Worm (Caenorhabditis elegans): ENCODE results near the gene B0524.2.
A peak's percentile ranks its signal among the peaks of the same experiment; 100 is the strongest.

Gene B0524.2

DNA sequence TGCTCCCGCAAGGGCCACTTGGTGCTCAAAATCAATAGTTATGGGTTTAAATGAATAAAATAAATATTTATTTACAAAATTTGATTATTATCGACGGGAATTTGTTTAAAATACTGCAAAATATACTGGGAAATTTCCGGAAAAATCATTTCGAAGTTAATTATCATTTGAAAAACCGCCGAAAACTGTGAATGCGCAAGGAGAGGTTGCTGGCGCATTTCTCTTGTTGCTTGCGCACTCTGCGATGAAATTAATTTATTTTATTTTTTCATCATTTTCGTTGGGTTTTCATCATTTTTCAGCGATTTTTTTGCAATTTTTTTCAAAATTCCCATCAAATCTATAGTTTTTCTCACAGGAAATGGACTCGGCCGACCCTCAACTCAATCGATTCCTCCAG is 34.3 kb upstream of the B0524.2 start, which contains the start of gene ddp-1 (continued):
- peak; percentile 90 for TF ChIP-seq gei-17 (GFP tag; optimal IDR thresholded peaks at IDR 0.05)
- TF ChIP-seq F57C9.4 (tag; optimal IDR thresholded peaks at IDR 0.05), result peak; percentile 88
- peak; percentile 96 for TF ChIP-seq dox-1 (GFP tag; IDR thresholded peaks at IDR 0.05)
- peak; percentile 64 for TF ChIP-seq lsy-27 (tag; optimal IDR thresholded peaks at IDR 0.05; ENCODE audit: borderline replicate concordance, insufficient read depth)
- TF ChIP-seq Y79H2A.3 (GFP tag; conservative IDR thresholded peaks at IDR 0.05), result 0 out of 2 replicates have a peak, but pooled peaks have one; percentile 53
- peak; percentile 73 for TF ChIP-seq die-1 (tag; optimal IDR thresholded peaks at IDR 0.05)
- TF ChIP-seq rpc-1 (optimal IDR thresholded peaks at IDR 0.05), result no peak
- TF ChIP-seq rpc-1 (tag; optimal IDR thresholded peaks at IDR 0.05), result no peak
- TF ChIP-seq ceh-91 (GFP tag; IDR thresholded peaks at IDR 0.05), result peak; percentile 67; the same call in 1 of the 2 replicates
- TF ChIP-seq F57A8.1 (GFP tag; optimal IDR thresholded peaks at IDR 0.05), result no peak
- TF ChIP-seq sdz-38 (tag; optimal IDR thresholded peaks at IDR 0.05), result no peak
- TF ChIP-seq sptf-2 (GFP tag; optimal IDR thresholded peaks at IDR 0.05), result peak; percentile 72
- 0 out of 2 replicates have a peak, but pooled peaks have one; percentile 31 for TF ChIP-seq egrh-3 (GFP tag; IDR thresholded peaks at IDR 0.05)
- peak; percentile 88 for TF ChIP-seq lsl-1 (GFP tag; optimal IDR thresholded peaks at IDR 0.05)
- peak; percentile 75 for TF ChIP-seq zim-3 (tag; optimal IDR thresholded peaks at IDR 0.05)
- TF ChIP-seq hmg-20 (GFP tag; IDR thresholded peaks at IDR 0.05), result peak; percentile 93
- TF ChIP-seq lin-40 (tag; optimal IDR thresholded peaks at IDR 0.05), result peak; percentile 96
- TF ChIP-seq hrde-1 (tag; optimal IDR thresholded peaks at IDR 0.05; ENCODE audit: borderline replicate concordance), result peak; percentile 86
- no peak for TF ChIP-seq aptf-2 (GFP tag; conservative IDR thresholded peaks at IDR 0.05)
- peak; percentile 62 for TF ChIP-seq zfh-2 (GFP tag; conservative IDR thresholded peaks at IDR 0.05)
- peak; percentile 84 for TF ChIP-seq F33H1.4 (GFP tag; IDR thresholded peaks at IDR 0.05)
- TF ChIP-seq ztf-25 (GFP tag; IDR thresholded peaks at IDR 0.05), result no peak
- TF ChIP-seq T07F8.4 (tag; optimal IDR thresholded peaks at IDR 0.05), result peak; percentile 46
- TF ChIP-seq rec-8 (tag; optimal IDR thresholded peaks at IDR 0.05), result peak in 1 of 2 experiments; percentile 53
- peak; percentile 77 for TF ChIP-seq hmg-1.2 (GFP tag; IDR thresholded peaks at IDR 0.05)
- TF ChIP-seq tbp1 (GFP tag; optimal IDR thresholded peaks at IDR 0.05), result peak; percentile 76
- TF ChIP-seq cebp-2 (GFP tag; IDR thresholded peaks at IDR 0.05), result peak; percentile 94; the same call in 1 of the 2 replicates
- no peak for TF ChIP-seq ZK185.1 (tag; optimal IDR thresholded peaks at IDR 0.05; ENCODE audit: poor library complexity, severe bottlenecking)
- TF ChIP-seq lag-1 (GFP tag; IDR thresholded peaks at IDR 0.05), result 0 out of 2 replicates have a peak, but pooled peaks have one; percentile 63
- TF ChIP-seq F10E7.11 (tag; optimal IDR thresholded peaks at IDR 0.05), result peak; percentile 75
- peak; percentile 78 for TF ChIP-seq somi-1 (GFP tag; optimal IDR thresholded peaks at IDR 0.05)
- peak; percentile 45 to 67 for TF ChIP-seq let-607 (tag; optimal IDR thresholded peaks at IDR 0.05)
- peak; percentile 73 for TF ChIP-seq mel-28 (tag; optimal IDR thresholded peaks at IDR 0.05; ENCODE audit: borderline replicate concordance)
- peak; percentile 88 for TF ChIP-seq C17E4.6 (GFP tag; IDR thresholded peaks at IDR 0.05)
- peak; percentile 38 for TF ChIP-seq T26A5.8 (tag; optimal IDR thresholded peaks at IDR 0.05)
- TF ChIP-seq fkh-3 (tag; optimal IDR thresholded peaks at IDR 0.05), result peak; percentile 49
- TF ChIP-seq egl-44 (GFP tag; IDR thresholded peaks at IDR 0.05), result 0 out of 2 replicates have a peak, but pooled peaks have one; percentile 63
- peak; percentile 37 for TF ChIP-seq B0261.1 (tag; optimal IDR thresholded peaks at IDR 0.05)
- TF ChIP-seq sea-2 (GFP tag; IDR thresholded peaks at IDR 0.05), result no peak
- TF ChIP-seq hlh-26 (GFP tag; conservative IDR thresholded peaks at IDR 0.05), result no peak
- TF ChIP-seq aptf-3 (GFP tag; IDR thresholded peaks at IDR 0.05), result no peak
